Fruit fly (Drosophila melanogaster): ENCODE results near the gene CG32264.

CG32264 gene

dm6 chr3L:3760395-3760997 lies 45.8 kb downstream of the CG32264 start (continued):
- TF ChIP-seq phol (tag; optimal IDR thresholded peaks at IDR 0.05): peak; percentile 0
- no peak for TF ChIP-seq CG31365 (tag; optimal IDR thresholded peaks at IDR 0.05)
- peak; percentile 22 for TF ChIP-seq Dek (tag; optimal IDR thresholded peaks at IDR 0.05)
- peak; percentile 55 for TF ChIP-seq Meics (GFP tag; optimal IDR thresholded peaks at IDR 0.05)
- peak; percentile 46; the same call in 1 of the 3 replicates for TF ChIP-seq zfh1 (GFP tag; IDR thresholded peaks at IDR 0.05)
- no peak for TF ChIP-seq exex (tag; optimal IDR thresholded peaks at IDR 0.05)
- TF ChIP-seq gce (GFP tag; IDR thresholded peaks at IDR 0.05): no peak
- TF ChIP-seq HLH3B (GFP tag; IDR thresholded peaks at IDR 0.05): peak; percentile 22; the same call in 1 of the 2 replicates
- TF ChIP-seq fd3F (GFP tag; optimal IDR thresholded peaks at IDR 0.05): no peak
- no peak for TF ChIP-seq CkIIα-i1 (GFP tag; IDR thresholded peaks at IDR 0.05)
- peak; percentile 71 for TF ChIP-seq Rfx (GFP tag; IDR thresholded peaks at IDR 0.05)
- no peak for TF ChIP-seq tap (tag; optimal IDR thresholded peaks at IDR 0.05)
- 0 out of 2 replicates have a peak, but pooled peaks have one; percentile 4 for TF ChIP-seq ap (GFP tag; IDR thresholded peaks at IDR 0.05)
- TF ChIP-seq D19A (tag; optimal IDR thresholded peaks at IDR 0.05): peak; percentile 79
- no peak for TF ChIP-seq tio (GFP tag; optimal IDR thresholded peaks at IDR 0.05)
- no peak for TF ChIP-seq CG12104 (GFP tag; optimal IDR thresholded peaks at IDR 0.05)
- no peak for TF ChIP-seq CG12236 (GFP tag; optimal IDR thresholded peaks at IDR 0.05)
- no peak for TF ChIP-seq Mrtf (GFP tag; IDR thresholded peaks at IDR 0.05)
- no peak for TF ChIP-seq otp (GFP tag; IDR thresholded peaks at IDR 0.05)
- TF ChIP-seq Trl (optimal IDR thresholded peaks at IDR 0.05): no peak
- no peak for TF ChIP-seq Trl (GFP tag; optimal IDR thresholded peaks at IDR 0.05)
- TF ChIP-seq dysf (GFP tag; IDR thresholded peaks at IDR 0.05): peak; percentile 74; the same call in 2 of the 3 replicates
- no peak for TF ChIP-seq mld (GFP tag; IDR thresholded peaks at IDR 0.05; ENCODE audit: partially characterized antibody)
- TF ChIP-seq ham (GFP tag; IDR thresholded peaks at IDR 0.05): no peak
- TF ChIP-seq CG1529 (GFP tag; optimal IDR thresholded peaks at IDR 0.05): no peak
- no peak for TF ChIP-seq CG5953 (GFP tag; IDR thresholded peaks at IDR 0.05)
- TF ChIP-seq pan (optimal IDR thresholded peaks at IDR 0.05): no peak
- peak in 1 of 2 experiments; percentile 65 for TF ChIP-seq pan (GFP tag; optimal IDR thresholded peaks at IDR 0.05 in 1 of 2, IDR thresholded peaks at IDR 0.05 in 1 of 2)
- no peak for TF ChIP-seq zf30C (GFP tag; optimal IDR thresholded peaks at IDR 0.05)
- no peak for TF ChIP-seq CG5180 (GFP tag; optimal IDR thresholded peaks at IDR 0.05)
- 0 out of 2 replicates have a peak, but pooled peaks have one; percentile 2 for TF ChIP-seq H2.0 (GFP tag; IDR thresholded peaks at IDR 0.05)
- TF ChIP-seq tll (GFP tag; optimal IDR thresholded peaks at IDR 0.05): no peak

DNA sequence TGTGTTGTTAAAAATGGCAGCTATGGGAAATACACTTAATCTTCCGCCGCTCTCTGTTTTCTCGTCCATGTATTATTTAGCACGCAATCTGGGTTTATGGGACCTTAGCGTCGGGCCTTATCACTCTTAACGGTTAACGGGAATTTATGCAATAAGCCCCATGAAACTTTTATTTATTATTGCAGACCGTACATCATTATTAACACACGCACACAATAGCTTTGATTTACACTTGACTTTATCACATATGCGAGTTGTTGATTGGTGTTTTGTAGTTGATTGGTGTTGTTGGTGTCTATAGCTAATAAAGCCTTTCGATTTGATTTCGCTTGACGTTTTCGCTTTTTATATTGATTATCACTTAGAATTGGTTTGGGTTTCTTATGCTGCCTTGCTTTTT lies 47.7 kb downstream of the CG32264 start:
- no peak for TF ChIP-seq CG4282 (GFP tag; optimal IDR thresholded peaks at IDR 0.05)
- no peak for TF ChIP-seq CG4820 (GFP tag; optimal IDR thresholded peaks at IDR 0.05)
- no peak for TF ChIP-seq zen (tag; optimal IDR thresholded peaks at IDR 0.05)
- TF ChIP-seq sug (tag; optimal IDR thresholded peaks at IDR 0.05): peak; percentile 41
- peak; percentile 49 for TF ChIP-seq mirr (GFP tag; optimal IDR thresholded peaks at IDR 0.05)
- peak; percentile 35 for TF ChIP-seq sens (GFP tag)
- TF ChIP-seq exex (tag; optimal IDR thresholded peaks at IDR 0.05): peak; percentile 88
- TF ChIP-seq CG10274 (GFP tag; optimal IDR thresholded peaks at IDR 0.05): no peak
- no peak for TF ChIP-seq CG6175 (GFP tag; IDR thresholded peaks at IDR 0.05)
- no peak for TF ChIP-seq E2f2 (GFP tag; IDR thresholded peaks at IDR 0.05)
- TF ChIP-seq CG34376 (GFP tag; optimal IDR thresholded peaks at IDR 0.05): peak; percentile 18
- no peak for TF ChIP-seq pb (GFP tag; optimal IDR thresholded peaks at IDR 0.05)
- TF ChIP-seq CG2202 (tag; optimal IDR thresholded peaks at IDR 0.05): no peak
- TF ChIP-seq CG6254 (GFP tag; optimal IDR thresholded peaks at IDR 0.05): no peak
- TF ChIP-seq croc (GFP tag; conservative IDR thresholded peaks at IDR 0.05): no peak
- no peak for TF ChIP-seq CG13894 (tag; optimal IDR thresholded peaks at IDR 0.05)
- TF ChIP-seq Pdp1 (GFP tag; optimal IDR thresholded peaks at IDR 0.05): peak in 1 of 2 experiments; percentile 55
- no peak for TF ChIP-seq Sin3A (optimal IDR thresholded peaks at IDR 0.05)
- TF ChIP-seq CG4854 (GFP tag; optimal IDR thresholded peaks at IDR 0.05): no peak
- TF ChIP-seq CG30020 (tag; optimal IDR thresholded peaks at IDR 0.05): no peak
- no peak for TF ChIP-seq ewg (GFP tag; optimal IDR thresholded peaks at IDR 0.05)
- TF ChIP-seq CG1647 (GFP tag; optimal IDR thresholded peaks at IDR 0.05): no peak
